Worm (Caenorhabditis elegans) whole organism, L1 larva: ENCODE data around the gene Y46H3C.5.
"Not testable (repeated sequence)": the region's sequence is repeated elsewhere in the genome, so short reads cannot be mapped to it uniquely, and the experiment has no call there.

ENCODE experiments used
- hpl-2 ChIP-seq: fragments of 150-350 bp; optimal IDR thresholded peaks from 2 replicates; lab custom pipeline; 2014; ENCODE audit warnings: missing biosample characterization, missing genetic modification reagents, missing genetic modification characterization
- lsy-2 ChIP-seq, 2 experiments: fragments of 150-350 bp; optimal IDR thresholded peaks; 2 replicates each; lab custom pipeline; 2014; ENCODE audit warnings: missing biosample characterization in 2 of 2, missing genetic modification characterization in 2 of 2
- nhr-237 ChIP-seq: fragments of 150-350 bp; optimal IDR thresholded peaks from 2 replicates; lab custom pipeline; 2014; ENCODE audit warnings: missing biosample characterization, missing genetic modification characterization
- nhr-90 ChIP-seq: sonication (generic microtip); optimal IDR thresholded peaks from 2 replicates; lab custom pipeline; 2016; ENCODE audit warnings: mild to moderate bottlenecking, missing genetic modification characterization, missing compliant biosample characterization; ENCODE audit not compliant: poor library complexity
- ztf-4 ChIP-seq: fragments of 150-350 bp; optimal IDR thresholded peaks from 2 replicates; lab custom pipeline; 2014; ENCODE audit warnings: missing biosample characterization, missing genetic modification characterization

- TF ChIP-seq nhr-237 (tag; lab: Kevin White, UChicago); ztf-4; lsy-2 (tag; optimal IDR thresholded peaks at IDR 0.05; lab: Kevin White, UChicago); hpl-2 (GFP tag; lab: Kevin White, UChicago); nhr-90 (tag; lab: Kevin White, UChicago): not testable (repeated sequence)
Measured at ce11 chrV:1713761-1714160, 21.5 kb upstream of the Y46H3C.5 start.
